Worm (Caenorhabditis elegans) whole organism, midembryonic: ENCODE data around the gene B0410.1.

ENCODE experiments used
- T22C8.4 ChIP-seq: fragments of 200-800 bp; sonication (Bioruptor generic); IDR thresholded peaks from 2 replicates; pipeline ENCODE4 v1.3.6; 2022; ENCODE audit warnings: missing genetic modification characterization, missing compliant biosample characterization
- cog-1 ChIP-seq: sonication (generic microtip); optimal IDR thresholded peaks from 2 replicates; lab custom pipeline; 2016; ENCODE audit warnings: missing genetic modification characterization, missing compliant biosample characterization
- flt-1 ChIP-seq: fragments of 200-800 bp; sonication (Bioruptor generic); IDR thresholded peaks from 2 replicates; pipeline ENCODE4 v1.3.6; 2022; ENCODE audit warnings: missing genetic modification characterization, missing compliant biosample characterization
- klf-2 ChIP-seq: fragments of 200-800 bp; sonication (Bioruptor generic); conservative IDR thresholded peaks from 2 replicates; pipeline ENCODE4 v1.3.6; 2022; ENCODE audit warnings: missing genetic modification reagents, missing genetic modification characterization, missing compliant biosample characterization
- med-1 ChIP-seq: sonication (generic microtip); optimal IDR thresholded peaks from 2 replicates; lab custom pipeline; 2017; ENCODE audit warnings: missing genetic modification characterization, mild to moderate bottlenecking, missing compliant biosample characterization, antibody characterized with exemption, missing genetic modification reagents; ENCODE audit not compliant: insufficient read depth
- ref-1 ChIP-seq: fragments of 200-800 bp; sonication (Bioruptor generic); conservative IDR thresholded peaks from 2 replicates; pipeline ENCODE4 v1.3.6; 2022; ENCODE audit warnings: missing genetic modification reagents, missing genetic modification characterization, missing compliant biosample characterization
- tab-1 ChIP-seq: fragments of 200-800 bp; sonication (Bioruptor generic); IDR thresholded peaks from 2 replicates; pipeline ENCODE4 v1.3.6; 2022; ENCODE audit warnings: missing genetic modification characterization, missing compliant biosample characterization
- ztf-23 ChIP-seq: fragments of 200-800 bp; sonication (Bioruptor generic); IDR thresholded peaks from 2 replicates; pipeline ENCODE4 v1.3.6; 2022; ENCODE audit warnings: missing genetic modification reagents, missing genetic modification characterization, missing compliant biosample characterization
- ztf-29 ChIP-seq: fragments of 200-800 bp; sonication (Bioruptor generic); IDR thresholded peaks from 2 replicates; pipeline ENCODE4 v1.3.6; 2022; ENCODE audit warnings: missing genetic modification reagents, missing genetic modification characterization, missing compliant biosample characterization

DNA sequence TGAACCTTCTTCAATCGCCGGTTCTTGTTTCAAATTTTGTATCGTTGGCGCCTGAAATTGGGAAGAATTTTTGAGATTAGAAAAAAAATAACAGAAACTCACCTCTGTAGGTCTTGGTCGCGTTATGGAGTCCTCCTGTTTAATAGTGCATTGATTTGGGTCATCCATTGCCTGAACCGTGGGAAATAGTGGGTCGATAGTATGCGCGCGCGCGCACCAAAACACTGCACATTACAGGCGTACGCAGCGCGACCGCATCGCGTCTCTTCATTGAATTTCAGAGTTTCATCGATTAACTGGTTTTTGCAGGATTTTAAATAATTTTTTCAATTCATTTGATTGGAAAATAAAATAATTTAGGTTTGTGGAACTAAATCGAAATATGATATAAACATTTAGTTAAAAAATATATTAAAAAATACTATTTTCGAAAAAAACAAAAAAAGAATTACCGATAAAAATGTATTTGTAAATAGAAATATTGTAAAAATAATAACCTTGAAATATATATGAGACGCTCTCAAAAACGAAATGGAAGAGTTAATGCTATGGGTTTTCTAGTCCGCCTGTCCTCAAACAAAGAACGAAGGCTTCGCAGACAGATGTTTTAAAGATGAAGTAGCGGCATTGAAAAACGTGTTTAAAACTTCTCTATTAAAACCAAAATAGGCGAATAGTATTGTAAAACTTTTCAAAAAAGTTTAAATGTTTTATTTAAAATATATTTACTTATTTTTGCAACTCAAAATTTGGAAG is 37.1 kb upstream of the B0410.1 start, which contains the start of gene tra-4:
- TF ChIP-seq flt-1 (GFP tag; lab: Robert Waterston, UW) = no peak
- TF ChIP-seq ztf-23 (GFP tag; lab: Robert Waterston, UW) = no peak
- no peak for TF ChIP-seq ztf-29
- no peak for TF ChIP-seq T22C8.4 (GFP tag; lab: Robert Waterston, UW)
- no peak for TF ChIP-seq cog-1 (tag; lab: Kevin White, UChicago)
- TF ChIP-seq med-1 (GFP tag; lab: Kevin White, UChicago) = no peak
- TF ChIP-seq ref-1 (GFP tag; lab: Robert Waterston, UW) = no peak
- TF ChIP-seq tab-1 (GFP tag; lab: Robert Waterston, UW) = no peak
- TF ChIP-seq klf-2 (GFP tag; lab: Robert Waterston, UW) = no peak
